Worm (Caenorhabditis elegans) whole organism, young adult: Measurements from ENCODE around the gene Y47D3A.31.

Experiments used
- B0261.1 ChIP-seq: sonication (generic microtip); optimal IDR thresholded peaks from 2 replicates; lab custom pipeline; 2016; ENCODE audit warnings: mild to moderate bottlenecking, missing genetic modification characterization, moderate library complexity, missing compliant biosample characterization
- F10E7.11 ChIP-seq: sonication (generic microtip); optimal IDR thresholded peaks from 2 replicates; lab custom pipeline; 2017; ENCODE audit warnings: mild to moderate bottlenecking, missing genetic modification characterization, moderate library complexity, missing compliant biosample characterization
- F39B2.1 ChIP-seq: fragments of 200-800 bp; sonication (Bioruptor generic); IDR thresholded peaks from 2 replicates; pipeline ENCODE4 v1.3.6; 2022; ENCODE audit warnings: missing genetic modification reagents, missing genetic modification characterization, missing compliant biosample characterization
- F52B5.7 ChIP-seq: sonication (generic microtip); optimal IDR thresholded peaks from 2 replicates; lab custom pipeline; 2016; ENCODE audit warnings: mild to moderate bottlenecking, missing genetic modification characterization, missing compliant biosample characterization
- F57A8.1 ChIP-seq: fragments of 200-800 bp; sonication (Bioruptor generic); optimal IDR thresholded peaks from 2 replicates; lab custom pipeline; 2018; ENCODE audit warnings: mild to moderate bottlenecking, missing genetic modification characterization, moderate library complexity, missing compliant biosample characterization
- K12H6.12 ChIP-seq: fragments of 200-800 bp; sonication (Bioruptor generic); optimal IDR thresholded peaks from 2 replicates; lab custom pipeline; 2018; ENCODE audit warnings: mild to moderate bottlenecking, missing genetic modification characterization, missing compliant biosample characterization
- Y79H2A.3 ChIP-seq: fragments of 200-800 bp; sonication (Bioruptor generic); conservative IDR thresholded peaks from 2 replicates; pipeline ENCODE4 v1.3.6; 2022; ENCODE audit warnings: missing genetic modification reagents, missing genetic modification characterization, missing compliant biosample characterization
- Y95B8A.8 ChIP-seq: fragments of 200-800 bp; sonication (Bioruptor generic); IDR thresholded peaks from 2 replicates; pipeline ENCODE4 v1.3.6; 2022; ENCODE audit warnings: missing genetic modification reagents, missing genetic modification characterization, missing compliant biosample characterization
- ZK185.1 ChIP-seq: sonication (generic microtip); optimal IDR thresholded peaks from 2 replicates; lab custom pipeline; 2016; ENCODE audit warnings: mild to moderate bottlenecking, missing genetic modification characterization, missing compliant biosample characterization; ENCODE audit not compliant: poor library complexity, severe bottlenecking
- ama-1 ChIP-seq, 3 experiments: fragments of 150-350 bp in 1 of 3; sonication (generic microtip) in 2 of 3; optimal IDR thresholded peaks; 2 replicates each; lab custom pipeline; 2014 to 2018; ENCODE audit warnings: missing biosample characterization in 2 of 3, missing genetic modification characterization in 2 of 3, missing genetic modification reagents in 2 of 3
- aptf-2 ChIP-seq: fragments of 200-800 bp; sonication (Bioruptor generic); conservative IDR thresholded peaks from 2 replicates; pipeline ENCODE4 v1.3.6; 2022; ENCODE audit warnings: missing genetic modification reagents, missing genetic modification characterization, missing compliant biosample characterization
- aptf-3 ChIP-seq: fragments of 200-800 bp; sonication (Bioruptor generic); IDR thresholded peaks from 2 replicates; pipeline ENCODE4 v1.3.6; 2022; ENCODE audit warnings: missing genetic modification characterization, missing compliant biosample characterization
- atf-7 ChIP-seq: sonication (generic microtip); optimal IDR thresholded peaks from 2 replicates; lab custom pipeline; 2017; ENCODE audit warnings: mild to moderate bottlenecking, missing genetic modification characterization, missing compliant biosample characterization
- bed-1 ChIP-seq: fragments of 200-800 bp; sonication (Bioruptor generic); IDR thresholded peaks from 2 replicates; pipeline ENCODE4 v1.3.6; 2022; ENCODE audit warnings: missing genetic modification reagents, missing genetic modification characterization, missing compliant biosample characterization
- ceh-100 ChIP-seq: fragments of 200-800 bp; sonication (Bioruptor generic); IDR thresholded peaks from 2 replicates; pipeline ENCODE4 v1.3.6; 2022; ENCODE audit warnings: missing genetic modification reagents, missing genetic modification characterization, missing compliant biosample characterization
- ceh-27 ChIP-seq: fragments of 200-800 bp; sonication (Bioruptor generic); optimal IDR thresholded peaks from 2 replicates; lab custom pipeline; 2018; ENCODE audit warnings: mild to moderate bottlenecking, missing genetic modification characterization, moderate library complexity, missing compliant biosample characterization
- ceh-40 ChIP-seq: fragments of 200-800 bp; sonication (Bioruptor generic); IDR thresholded peaks from 2 replicates; pipeline ENCODE4 v1.3.6; 2022; ENCODE audit warnings: missing genetic modification characterization, missing compliant biosample characterization
- ceh-79 ChIP-seq: sonication (generic microtip); optimal IDR thresholded peaks from 2 replicates; lab custom pipeline; 2017; ENCODE audit warnings: mild to moderate bottlenecking, missing genetic modification characterization, missing compliant biosample characterization
- dpl-1 ChIP-seq: fragments of 150-350 bp; optimal IDR thresholded peaks from 2 replicates; lab custom pipeline; 2014; ENCODE audit warnings: missing biosample characterization, missing genetic modification reagents, missing genetic modification characterization
- egl-18 ChIP-seq: fragments of 200-800 bp; sonication (Bioruptor generic); IDR thresholded peaks from 2 replicates; pipeline ENCODE4 v1.3.6; 2022; ENCODE audit warnings: missing genetic modification reagents, missing genetic modification characterization, missing compliant biosample characterization
- hmg-1.2 ChIP-seq: fragments of 200-800 bp; sonication (Bioruptor generic); IDR thresholded peaks from 2 replicates; pipeline ENCODE4 v1.3.6; 2022; ENCODE audit warnings: missing genetic modification reagents, missing genetic modification characterization, missing compliant biosample characterization
- hmg-20 ChIP-seq: fragments of 200-800 bp; sonication (Bioruptor generic); IDR thresholded peaks from 2 replicates; pipeline ENCODE4 v1.3.6; 2022; ENCODE audit warnings: missing genetic modification reagents, missing genetic modification characterization, missing compliant biosample characterization
- hsf-1 ChIP-seq: fragments of 200-800 bp; sonication (Bioruptor generic); IDR thresholded peaks from 2 replicates; pipeline ENCODE4 v1.3.6; 2022; ENCODE audit warnings: missing genetic modification reagents, missing genetic modification characterization, missing compliant biosample characterization
- lag-1 ChIP-seq: fragments of 200-800 bp; sonication (Bioruptor generic); IDR thresholded peaks from 2 replicates; pipeline ENCODE4 v1.3.6; 2022; ENCODE audit warnings: missing genetic modification reagents, missing genetic modification characterization, missing compliant biosample characterization
- let-607 ChIP-seq, 2 experiments: fragments of 200-800 bp in 1 of 2; sonication (Bioruptor generic) in 1 of 2; sonication (generic microtip) in 1 of 2; optimal IDR thresholded peaks; 2 replicates each; lab custom pipeline; 2016 to 2018; ENCODE audit warnings: mild to moderate bottlenecking in 2 of 2, missing compliant biosample characterization in 2 of 2, missing genetic modification characterization in 2 of 2, moderate library complexity in 2 of 2, missing genotype in 1 of 2
- lin-54 ChIP-seq: fragments of 200-800 bp; sonication (Bioruptor generic); optimal IDR thresholded peaks from 2 replicates; lab custom pipeline; 2018; ENCODE audit warnings: mild to moderate bottlenecking, missing genetic modification characterization, missing compliant biosample characterization
- lsl-1 ChIP-seq: fragments of 200-800 bp; sonication (Bioruptor generic); optimal IDR thresholded peaks from 2 replicates; lab custom pipeline; 2018; ENCODE audit warnings: mild to moderate bottlenecking, missing genetic modification characterization, moderate library complexity, missing compliant biosample characterization
- lsy-27 ChIP-seq: sonication (generic microtip); optimal IDR thresholded peaks from 2 replicates; lab custom pipeline; 2017; ENCODE audit warnings: missing genetic modification characterization, mild to moderate bottlenecking, missing compliant biosample characterization, antibody characterized with exemption, missing genotype, borderline replicate concordance; ENCODE audit not compliant: insufficient read depth
- madf-10 ChIP-seq: sonication (generic microtip); optimal IDR thresholded peaks from 2 replicates; lab custom pipeline; 2016; ENCODE audit warnings: mild to moderate bottlenecking, missing genetic modification characterization, missing compliant biosample characterization
- madf-3 ChIP-seq: fragments of 200-800 bp; sonication (Bioruptor generic); IDR thresholded peaks from 2 replicates; pipeline ENCODE4 v1.3.6; 2022; ENCODE audit warnings: missing genetic modification reagents, missing genetic modification characterization, missing compliant biosample characterization
- madf-6 ChIP-seq: fragments of 200-800 bp; sonication (Bioruptor generic); IDR thresholded peaks from 2 replicates; pipeline ENCODE4 v1.3.6; 2022; ENCODE audit warnings: missing genetic modification reagents, missing genetic modification characterization, missing compliant biosample characterization
- madf-8 ChIP-seq: fragments of 200-800 bp; sonication (Bioruptor generic); conservative IDR thresholded peaks from 2 replicates; pipeline ENCODE4 v1.3.6; 2022; ENCODE audit warnings: missing genetic modification reagents, missing genetic modification characterization, missing compliant biosample characterization
- nfya-1 ChIP-seq: sonication (generic microtip); optimal IDR thresholded peaks from 2 replicates; lab custom pipeline; 2017; ENCODE audit warnings: antibody characterized with exemption, missing compliant biosample characterization, missing genetic modification characterization, borderline replicate concordance; ENCODE audit not compliant: insufficient read depth
- nhr-120 ChIP-seq: fragments of 200-800 bp; sonication (Bioruptor generic); IDR thresholded peaks from 2 replicates; pipeline ENCODE4 v1.3.6; 2022; ENCODE audit warnings: missing genetic modification characterization, missing compliant biosample characterization
- nhr-27 ChIP-seq: fragments of 200-800 bp; sonication (Bioruptor generic); optimal IDR thresholded peaks from 2 replicates; lab custom pipeline; 2018; ENCODE audit warnings: mild to moderate bottlenecking, missing genetic modification characterization, moderate library complexity, missing compliant biosample characterization
- nhr-90 ChIP-seq: sonication (generic microtip); optimal IDR thresholded peaks from 2 replicates; lab custom pipeline; 2016; ENCODE audit warnings: missing genotype, mild to moderate bottlenecking, missing genetic modification characterization, missing compliant biosample characterization
- pbrm-1 ChIP-seq: fragments of 200-800 bp; sonication (Bioruptor generic); IDR thresholded peaks from 2 replicates; pipeline ENCODE4 v1.3.6; 2022; ENCODE audit warnings: missing genetic modification reagents, missing genetic modification characterization, missing compliant biosample characterization
- rcor-1 ChIP-seq: fragments of 200-800 bp; sonication (Bioruptor generic); IDR thresholded peaks from 2 replicates; pipeline ENCODE4 v1.3.6; 2022; ENCODE audit warnings: missing genetic modification reagents, missing genetic modification characterization, missing compliant biosample characterization
- rec-8 ChIP-seq, 2 experiments: sonication (generic microtip); optimal IDR thresholded peaks; 2 replicates each; lab custom pipeline; 2016; ENCODE audit warnings: mild to moderate bottlenecking in 2 of 2, missing genetic modification characterization in 2 of 2, missing genetic modification reagents in 2 of 2, missing genotype in 2 of 2, missing biosample characterization in 1 of 2, missing compliant biosample characterization in 1 of 2, moderate library complexity in 1 of 2
- sea-2 ChIP-seq: fragments of 200-800 bp; sonication (Bioruptor generic); IDR thresholded peaks from 2 replicates; pipeline ENCODE4 v1.3.6; 2022; ENCODE audit warnings: missing genetic modification characterization, missing compliant biosample characterization
- snpc-1.1 ChIP-seq: sonication (generic microtip); optimal IDR thresholded peaks from 2 replicates; lab custom pipeline; 2017; ENCODE audit warnings: missing genetic modification characterization, mild to moderate bottlenecking, missing compliant biosample characterization, antibody characterized with exemption, moderate library complexity, missing genotype, missing genetic modification reagents; ENCODE audit not compliant: insufficient read depth
- somi-1 ChIP-seq: fragments of 200-800 bp; sonication (Bioruptor generic); optimal IDR thresholded peaks from 2 replicates; lab custom pipeline; 2018; ENCODE audit warnings: mild to moderate bottlenecking, missing genetic modification characterization, missing compliant biosample characterization
- tbp1 ChIP-seq: fragments of 200-800 bp; sonication (Bioruptor generic); optimal IDR thresholded peaks from 2 replicates; lab custom pipeline; 2018; ENCODE audit warnings: mild to moderate bottlenecking, missing genetic modification characterization, missing compliant biosample characterization
- tbx-9 ChIP-seq: sonication (generic microtip); optimal IDR thresholded peaks from 2 replicates; lab custom pipeline; 2016; ENCODE audit warnings: borderline replicate concordance, missing genetic modification characterization, inconsistent platforms, missing compliant biosample characterization
- unc-130 ChIP-seq: sonication (generic microtip); optimal IDR thresholded peaks from 2 replicates; lab custom pipeline; 2016; ENCODE audit warnings: missing genetic modification reagents, missing genetic modification characterization, missing compliant biosample characterization
- zim-3 ChIP-seq: sonication (generic microtip); optimal IDR thresholded peaks from 2 replicates; lab custom pipeline; 2017; ENCODE audit warnings: mild to moderate bottlenecking, missing genetic modification characterization, moderate library complexity, missing compliant biosample characterization
- ztf-25 ChIP-seq: fragments of 200-800 bp; sonication (Bioruptor generic); IDR thresholded peaks from 2 replicates; pipeline ENCODE4 v1.3.6; 2022; ENCODE audit warnings: missing genetic modification reagents, missing genetic modification characterization, missing compliant biosample characterization
- ztf-26 ChIP-seq: sonication (generic microtip); optimal IDR thresholded peaks from 2 replicates; lab custom pipeline; 2017; ENCODE audit warnings: missing genetic modification characterization, missing compliant biosample characterization

Y47D3A.31 gene

DNA sequence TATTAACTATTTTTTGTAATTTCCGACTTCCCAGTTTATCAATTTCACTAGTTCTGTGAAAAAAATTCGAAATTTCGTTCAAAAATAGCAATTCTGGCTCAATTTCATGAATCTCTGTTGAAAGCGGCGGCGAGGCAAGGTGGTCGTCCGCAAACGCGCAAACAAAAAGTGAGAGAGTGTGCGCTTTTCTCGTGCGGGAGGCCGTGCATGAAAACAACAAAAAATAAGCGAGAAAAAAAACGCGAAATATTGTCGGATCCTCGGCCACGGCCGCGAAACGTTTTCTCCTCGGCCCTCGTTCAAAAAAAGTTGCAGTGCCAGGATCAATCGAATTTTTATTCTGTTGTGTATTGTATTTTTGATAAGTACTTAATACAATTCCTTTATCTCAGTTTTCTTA is 44.3 kb downstream of the Y47D3A.31 start (continued):
- no peak for TF ChIP-seq hmg-20 (GFP tag; lab: Robert Waterston, UW)
- peak; percentile 9 for TF ChIP-seq madf-10 (tag; lab: Kevin White, UChicago)
- TF ChIP-seq ztf-25 (GFP tag; lab: Robert Waterston, UW), result 0 out of 2 replicates have a peak, but pooled peaks have one; percentile 41
- TF ChIP-seq rcor-1 (GFP tag; lab: Robert Waterston, UW), result 0 out of 2 replicates have a peak, but pooled peaks have one; percentile 15
- no peak for TF ChIP-seq nhr-90 (tag; lab: Kevin White, UChicago)
- TF ChIP-seq ama-1 (optimal IDR thresholded peaks at IDR 0.05; lab: Kevin White, UChicago), result no peak
- no peak for TF ChIP-seq ama-1 (GFP tag; optimal IDR thresholded peaks at IDR 0.05; lab: Kevin White, UChicago)
- peak; percentile 22 for TF ChIP-seq lsl-1 (GFP tag; lab: Kevin White, UChicago)
- no peak for TF ChIP-seq lag-1
- TF ChIP-seq somi-1, result no peak
- TF ChIP-seq K12H6.12 (tag; lab: Kevin White, UChicago), result peak; percentile 55
- TF ChIP-seq unc-130 (GFP tag; lab: Kevin White, UChicago), result peak; percentile 23
- no peak for TF ChIP-seq madf-3 (GFP tag; lab: Robert Waterston, UW)
- no peak for TF ChIP-seq aptf-2 (GFP tag; lab: Robert Waterston, UW)
- no peak for TF ChIP-seq Y79H2A.3
- TF ChIP-seq ceh-79 (tag; lab: Kevin White, UChicago), result no peak
- TF ChIP-seq madf-8 (GFP tag; lab: Robert Waterston, UW), result no peak
- no peak for TF ChIP-seq rec-8 (tag; optimal IDR thresholded peaks at IDR 0.05; lab: Kevin White, UChicago)
- no peak for TF ChIP-seq ceh-40 (GFP tag; lab: Robert Waterston, UW)
- TF ChIP-seq nfya-1 (tag; lab: Kevin White, UChicago), result no peak
- no peak for TF ChIP-seq ztf-26 (tag; lab: Kevin White, UChicago)
- peak in 1 of 2 experiments; percentile 5 for TF ChIP-seq let-607 (tag; optimal IDR thresholded peaks at IDR 0.05; lab: Kevin White, UChicago)
- TF ChIP-seq F57A8.1, result no peak
- TF ChIP-seq tbx-9 (tag; lab: Kevin White, UChicago), result no peak
- TF ChIP-seq nhr-120 (GFP tag; lab: Robert Waterston, UW), result no peak
- TF ChIP-seq ceh-27 (GFP tag; lab: Kevin White, UChicago), result peak; percentile 51
- no peak for TF ChIP-seq ZK185.1 (tag; lab: Kevin White, UChicago)
- TF ChIP-seq madf-6 (GFP tag; lab: Robert Waterston, UW), result no peak
- TF ChIP-seq F52B5.7 (tag; lab: Kevin White, UChicago), result no peak
- no peak for TF ChIP-seq aptf-3 (GFP tag; lab: Robert Waterston, UW)
- TF ChIP-seq F39B2.1 (GFP tag; lab: Robert Waterston, UW), result no peak
- no peak for TF ChIP-seq dpl-1 (GFP tag; lab: Kevin White, UChicago)
- TF ChIP-seq nhr-27 (tag; lab: Kevin White, UChicago), result no peak
- TF ChIP-seq ceh-100 (GFP tag; lab: Robert Waterston, UW), result peak; percentile 83
- TF ChIP-seq F10E7.11 (tag; lab: Kevin White, UChicago), result no peak
- no peak for TF ChIP-seq sea-2 (GFP tag; lab: Robert Waterston, UW)
- peak; percentile 49; the same call in 1 of the 2 replicates for TF ChIP-seq pbrm-1 (GFP tag; lab: Robert Waterston, UW)
- TF ChIP-seq hmg-1.2 (GFP tag; lab: Robert Waterston, UW), result peak; percentile 55
- TF ChIP-seq atf-7 (tag; lab: Kevin White, UChicago), result no peak
- TF ChIP-seq bed-1 (GFP tag; lab: Robert Waterston, UW), result no peak
- TF ChIP-seq snpc-1.1 (tag; lab: Kevin White, UChicago), result no peak
- peak; percentile 59 for TF ChIP-seq lin-54
- TF ChIP-seq tbp1, result peak; percentile 18
- TF ChIP-seq Y95B8A.8 (GFP tag; lab: Robert Waterston, UW), result no peak
- no peak for TF ChIP-seq B0261.1 (tag; lab: Kevin White, UChicago)
- no peak for TF ChIP-seq hsf-1 (GFP tag; lab: Robert Waterston, UW)
- TF ChIP-seq zim-3 (tag; lab: Kevin White, UChicago), result no peak
- TF ChIP-seq lsy-27, result no peak
- no peak for TF ChIP-seq egl-18
